Fruit fly (Drosophila melanogaster) whole organism, embryonic: ENCODE results near the gene CG7406.

Source experiments
- CG14050 ChIP-seq: fragments of 200-800 bp; sonication (Bioruptor generic); IDR thresholded peaks from 3 replicates; pipeline ENCODE4 v1.3.6; 2022; ENCODE audit warnings: missing biosample characterization, missing genetic modification characterization
- CG4820 ChIP-seq: fragments of 200-800 bp; sonication (Bioruptor generic); optimal IDR thresholded peaks from 3 replicates; lab custom pipeline; 2016; ENCODE audit warnings: missing biosample characterization, missing genetic modification characterization
- GATAe ChIP-seq: fragments of 200-800 bp; sonication (Bioruptor generic); conservative IDR thresholded peaks from 2 replicates; pipeline ENCODE4 v1.3.6; 2022; ENCODE audit warnings: missing biosample characterization, missing genetic modification characterization
- amos ChIP-seq: fragments of 200-800 bp; sonication (Bioruptor generic); IDR thresholded peaks from 2 replicates; pipeline ENCODE4 v1.3.6; 2022; ENCODE audit warnings: missing biosample characterization, missing genetic modification characterization; ENCODE audit not compliant: partially characterized antibody
- danr ChIP-seq: fragments of 200-800 bp; sonication (Bioruptor generic); IDR thresholded peaks from 2 replicates; pipeline ENCODE4 v1.3.6; 2022; ENCODE audit warnings: missing biosample characterization, missing genetic modification characterization
- dmrt11E ChIP-seq: fragments of 200-800 bp; sonication (Bioruptor generic); optimal IDR thresholded peaks from 3 replicates; lab custom pipeline; 2018; ENCODE audit warnings: missing biosample characterization, mild to moderate bottlenecking, missing genetic modification characterization, moderate library complexity
- fd96Cb ChIP-seq: fragments of 200-800 bp; sonication (Bioruptor generic); optimal IDR thresholded peaks from 2 replicates; lab custom pipeline; 2018; ENCODE audit warnings: missing biosample characterization, mild to moderate bottlenecking, missing genetic modification characterization, moderate library complexity
- fru ChIP-seq: fragments of >200 bp; optimal IDR thresholded peaks from 2 replicates; lab custom pipeline; 2017
- jing ChIP-seq: fragments of 200-800 bp; sonication (Bioruptor generic); optimal IDR thresholded peaks from 2 replicates; lab custom pipeline; 2018; ENCODE audit warnings: missing biosample characterization, mild to moderate bottlenecking, missing genetic modification characterization

DNA sequence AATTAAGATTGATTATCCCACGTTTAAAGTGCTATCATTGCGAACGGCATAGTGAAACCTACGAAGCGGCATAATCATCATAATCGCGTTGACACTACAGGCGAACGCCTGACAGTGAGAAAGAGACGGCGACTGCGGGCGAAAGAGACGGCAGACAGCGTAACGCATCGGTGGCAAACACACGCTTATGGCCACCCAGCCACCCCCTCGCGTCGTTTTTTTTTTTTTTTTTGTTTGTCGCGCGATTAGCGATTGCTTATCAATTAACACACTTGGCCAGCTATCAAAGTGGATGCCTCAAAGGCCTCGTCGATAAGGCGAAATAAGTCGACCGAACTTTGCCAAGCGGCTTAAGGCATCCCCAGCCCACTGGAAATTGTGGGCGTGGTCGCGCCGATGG, 3.6 kb upstream of the CG7406 start:
- TF ChIP-seq danr (GFP tag; lab: Robert Waterston, UW): no peak
- TF ChIP-seq GATAe: peak; percentile 84
- TF ChIP-seq fd96Cb (tag; lab: Kevin White, UChicago): no peak
- TF ChIP-seq CG4820 (GFP tag; lab: Kevin White, UChicago): no peak
- TF ChIP-seq jing (GFP tag; lab: Kevin White, UChicago): no peak
- no peak for TF ChIP-seq fru (lab: Kevin White, UChicago)
- TF ChIP-seq dmrt11E (tag; lab: Kevin White, UChicago): no peak
- no peak for TF ChIP-seq CG14050
- no peak for TF ChIP-seq amos (GFP tag; lab: Robert Waterston, UW)
